Worm (Caenorhabditis elegans) whole organism, L1 larva: ENCODE results near the gene prp-18.

Experiments
- C04F5.9 ChIP-seq: sonication (generic microtip); optimal IDR thresholded peaks from 2 replicates; lab custom pipeline; 2016; ENCODE audit warnings: missing genetic modification characterization, missing compliant biosample characterization
- C16A3.4 ChIP-seq: fragments of 150-350 bp; optimal IDR thresholded peaks from 2 replicates; lab custom pipeline; 2014; ENCODE audit warnings: missing biosample characterization, missing genetic modification characterization
- F16B12.6 ChIP-seq: fragments of 150-350 bp; optimal IDR thresholded peaks from 2 replicates; lab custom pipeline; 2014; ENCODE audit warnings: missing biosample characterization, missing genetic modification characterization
- alr-1 ChIP-seq: fragments of 200-800 bp; sonication (Bioruptor generic); optimal IDR thresholded peaks from 2 replicates; lab custom pipeline; 2018; ENCODE audit warnings: borderline replicate concordance, mild to moderate bottlenecking, missing genetic modification characterization, missing compliant biosample characterization
- aly-2 ChIP-seq: fragments of 150-350 bp; optimal IDR thresholded peaks from 2 replicates; lab custom pipeline; 2014; ENCODE audit warnings: missing biosample characterization, missing genetic modification characterization
- ama-1 ChIP-seq: fragments of 150-350 bp; optimal IDR thresholded peaks from 2 replicates; lab custom pipeline; 2014
- ceh-63 ChIP-seq: fragments of 200-800 bp; sonication (Bioruptor generic); optimal IDR thresholded peaks from 2 replicates; lab custom pipeline; 2018; ENCODE audit warnings: mild to moderate bottlenecking, missing genetic modification characterization, missing compliant biosample characterization
- ceh-8 ChIP-seq: fragments of 200-800 bp; sonication (Bioruptor generic); optimal IDR thresholded peaks from 2 replicates; lab custom pipeline; 2018; ENCODE audit warnings: mild to moderate bottlenecking, missing genetic modification characterization, moderate library complexity, missing compliant biosample characterization
- ceh-82 ChIP-seq, 3 experiments: fragments of 150-350 bp in 1 of 3; sonication (generic microtip) in 2 of 3; optimal IDR thresholded peaks; 2 replicates each; lab custom pipeline; 2014 to 2017; ENCODE audit warnings: missing biosample characterization in 3 of 3, missing genetic modification characterization in 3 of 3
- ceh-88 ChIP-seq: fragments of 200-800 bp; sonication (Bioruptor generic); IDR thresholded peaks from 2 replicates; pipeline ENCODE4 v1.3.6; 2022; ENCODE audit warnings: missing genetic modification characterization, missing compliant biosample characterization
- ceh-90 ChIP-seq: sonication (generic microtip); optimal IDR thresholded peaks from 2 replicates; lab custom pipeline; 2016; ENCODE audit warnings: missing genetic modification characterization, missing compliant biosample characterization
- ces-1 ChIP-seq: fragments of 150-350 bp; optimal IDR thresholded peaks from 2 replicates; lab custom pipeline; 2014; ENCODE audit warnings: missing biosample characterization, missing genetic modification reagents, missing genetic modification characterization
- efl-1 ChIP-seq, 4 experiments: fragments of 150-350 bp; optimal IDR thresholded peaks in 3 of 4; peaks in 1 of 4; 1 replicate in 1 of 4; 2 replicates in 3 of 4; lab custom pipeline; 2014; ENCODE audit warnings: missing biosample characterization in 2 of 4, missing genetic modification characterization in 2 of 4, missing genetic modification reagents in 2 of 4
- egl-13 ChIP-seq: sonication (generic microtip); optimal IDR thresholded peaks from 2 replicates; lab custom pipeline; 2016; ENCODE audit warnings: missing genotype, missing genetic modification reagents, missing genetic modification characterization, missing compliant biosample characterization
- elt-2 ChIP-seq: sonication (generic microtip); optimal IDR thresholded peaks from 2 replicates; lab custom pipeline; 2016; ENCODE audit warnings: missing genetic modification characterization, mild to moderate bottlenecking, inconsistent platforms, missing compliant biosample characterization, missing genetic modification reagents
- elt-3 ChIP-seq, 6 experiments: fragments of 150-350 bp in 1 of 6; sonication (generic microtip); optimal IDR thresholded peaks; 2 replicates each; lab custom pipeline; 2017 to 2018; ENCODE audit warnings: missing biosample characterization in 6 of 6, missing genetic modification characterization in 6 of 6, inconsistent platforms in 1 of 6
- ets-5 ChIP-seq: fragments of 200-800 bp; sonication (Bioruptor generic); IDR thresholded peaks from 2 replicates; pipeline ENCODE4 v1.3.6; 2022; ENCODE audit warnings: missing genetic modification characterization, missing compliant biosample characterization
- fkh-10 ChIP-seq: sonication (generic microtip); optimal IDR thresholded peaks from 2 replicates; lab custom pipeline; 2017; ENCODE audit warnings: missing biosample characterization, missing genetic modification reagents, missing genetic modification characterization
- fkh-4 ChIP-seq: sonication (generic microtip); optimal IDR thresholded peaks from 2 replicates; lab custom pipeline; 2016; ENCODE audit warnings: missing compliant biosample characterization, missing genetic modification characterization, borderline replicate concordance
- fos-1 ChIP-seq: fragments of 150-350 bp; optimal IDR thresholded peaks from 2 replicates; lab custom pipeline; 2014; ENCODE audit warnings: missing biosample characterization, missing genetic modification characterization
- grh-1 ChIP-seq: fragments of 200-800 bp; sonication (Bioruptor generic); IDR thresholded peaks from 2 replicates; pipeline ENCODE4 v1.3.6; 2022; ENCODE audit warnings: missing genetic modification reagents, missing genetic modification characterization, missing compliant biosample characterization
- hlh-4 ChIP-seq: sonication (generic microtip); optimal IDR thresholded peaks from 2 replicates; lab custom pipeline; 2016; ENCODE audit warnings: mild to moderate bottlenecking, missing genetic modification characterization, missing compliant biosample characterization
- isw-1 ChIP-seq: fragments of 200-800 bp; sonication (Bioruptor generic); IDR thresholded peaks from 2 replicates; pipeline ENCODE4 v1.3.6; 2022; ENCODE audit warnings: missing genetic modification characterization, missing compliant biosample characterization
- jun-1 ChIP-seq: fragments of 150-350 bp; optimal IDR thresholded peaks from 2 replicates; lab custom pipeline; 2014; ENCODE audit warnings: missing biosample characterization, missing genetic modification reagents, missing genetic modification characterization
- lin-13 ChIP-seq: fragments of 150-350 bp; optimal IDR thresholded peaks from 2 replicates; lab custom pipeline; 2014; ENCODE audit warnings: missing biosample characterization, missing genetic modification reagents, missing genetic modification characterization
- lin-15B ChIP-seq: fragments of 150-350 bp; sonication (generic microtip); optimal IDR thresholded peaks from 3 replicates; lab custom pipeline; 2014; ENCODE audit warnings: missing biosample characterization, missing genetic modification characterization
- lir-3 ChIP-seq: sonication (generic microtip); optimal IDR thresholded peaks from 2 replicates; lab custom pipeline; 2016; ENCODE audit warnings: mild to moderate bottlenecking, missing genetic modification characterization, moderate library complexity, missing compliant biosample characterization; ENCODE audit not compliant: poor library complexity
- lsy-2 ChIP-seq, 2 experiments: fragments of 150-350 bp; optimal IDR thresholded peaks; 2 replicates each; lab custom pipeline; 2014; ENCODE audit warnings: missing biosample characterization in 2 of 2, missing genetic modification characterization in 2 of 2
- mef-2 ChIP-seq: fragments of 150-350 bp; optimal IDR thresholded peaks from 2 replicates; lab custom pipeline; 2014; ENCODE audit warnings: missing biosample characterization, missing genetic modification characterization
- nhr-11 ChIP-seq: fragments of 150-350 bp; optimal IDR thresholded peaks from 2 replicates; lab custom pipeline; 2014; ENCODE audit warnings: missing biosample characterization, missing genetic modification characterization
- nhr-12 ChIP-seq: sonication (generic microtip); optimal IDR thresholded peaks from 2 replicates; lab custom pipeline; 2017; ENCODE audit warnings: missing biosample characterization, missing genetic modification characterization
- nhr-20 ChIP-seq: sonication (generic microtip); optimal IDR thresholded peaks from 2 replicates; lab custom pipeline; 2016; ENCODE audit warnings: mild to moderate bottlenecking, missing genetic modification characterization, missing compliant biosample characterization
- nhr-237 ChIP-seq: fragments of 150-350 bp; optimal IDR thresholded peaks from 2 replicates; lab custom pipeline; 2014; ENCODE audit warnings: missing biosample characterization, missing genetic modification characterization
- nhr-28 ChIP-seq: fragments of 150-350 bp; optimal IDR thresholded peaks from 2 replicates; lab custom pipeline; 2014; ENCODE audit warnings: missing biosample characterization, missing genetic modification characterization
- nhr-47 ChIP-seq: sonication (generic microtip); optimal IDR thresholded peaks from 2 replicates; lab custom pipeline; 2016; ENCODE audit warnings: mild to moderate bottlenecking, missing genetic modification characterization, moderate library complexity, missing compliant biosample characterization
- nhr-71 ChIP-seq: sonication (generic microtip); optimal IDR thresholded peaks from 2 replicates; lab custom pipeline; 2016; ENCODE audit warnings: mild to moderate bottlenecking, missing genetic modification characterization, moderate library complexity, missing compliant biosample characterization
- nhr-76 ChIP-seq: sonication (generic microtip); optimal IDR thresholded peaks from 2 replicates; lab custom pipeline; 2017; ENCODE audit warnings: missing biosample characterization, missing genetic modification characterization
- nhr-77 ChIP-seq: fragments of 150-350 bp; optimal IDR thresholded peaks from 2 replicates; lab custom pipeline; 2014; ENCODE audit warnings: missing biosample characterization, missing genetic modification characterization
- nhr-85 ChIP-seq: sonication (generic microtip); peaks from one replicate; lab custom pipeline; 2016; ENCODE audit warnings: missing genetic modification characterization, inconsistent platforms, missing compliant biosample characterization
- nhr-90 ChIP-seq: sonication (generic microtip); optimal IDR thresholded peaks from 2 replicates; lab custom pipeline; 2016; ENCODE audit warnings: mild to moderate bottlenecking, missing genetic modification characterization, missing compliant biosample characterization; ENCODE audit not compliant: poor library complexity
- pax-3 ChIP-seq: fragments of 200-800 bp; sonication (Bioruptor generic); optimal IDR thresholded peaks from 2 replicates; lab custom pipeline; 2018; ENCODE audit warnings: mild to moderate bottlenecking, missing genetic modification characterization, moderate library complexity, missing compliant biosample characterization
- pqm-1 ChIP-seq: sonication (generic microtip); optimal IDR thresholded peaks from 3 replicates; lab custom pipeline; 2017; ENCODE audit warnings: missing biosample characterization, missing genetic modification characterization
- skn-1 ChIP-seq: fragments of 150-350 bp; optimal IDR thresholded peaks from 2 replicates; lab custom pipeline; 2014; ENCODE audit warnings: missing biosample characterization, missing genetic modification characterization
- sptf-1 ChIP-seq: fragments of 150-350 bp; optimal IDR thresholded peaks from 2 replicates; lab custom pipeline; 2014; ENCODE audit warnings: missing biosample characterization, missing genetic modification characterization
- sup-37 ChIP-seq: fragments of 200-800 bp; sonication (Bioruptor generic); optimal IDR thresholded peaks from 2 replicates; lab custom pipeline; 2018; ENCODE audit warnings: mild to moderate bottlenecking, missing genetic modification characterization, missing compliant biosample characterization
- swsn-7 ChIP-seq: sonication (generic microtip); optimal IDR thresholded peaks from 2 replicates; lab custom pipeline; 2016; ENCODE audit warnings: missing genetic modification characterization, missing compliant biosample characterization
- unc-130 ChIP-seq: fragments of 150-350 bp; optimal IDR thresholded peaks from 2 replicates; lab custom pipeline; 2017; ENCODE audit warnings: missing biosample characterization, missing genetic modification characterization, inconsistent platforms
- unc-30 ChIP-seq: sonication (generic microtip); optimal IDR thresholded peaks from 2 replicates; lab custom pipeline; 2017; ENCODE audit warnings: missing biosample characterization, missing genetic modification characterization
- unc-62 ChIP-seq: fragments of 150-350 bp; optimal IDR thresholded peaks from 2 replicates; lab custom pipeline; 2014; ENCODE audit warnings: missing biosample characterization, missing genetic modification reagents, missing genetic modification characterization
- unc-86 ChIP-seq: sonication (generic microtip); optimal IDR thresholded peaks from 2 replicates; lab custom pipeline; 2016; ENCODE audit warnings: missing genetic modification characterization, missing compliant biosample characterization
- unc-98 ChIP-seq: fragments of 200-800 bp; sonication (Bioruptor generic); IDR thresholded peaks from 2 replicates; pipeline ENCODE4 v1.3.6; 2022; ENCODE audit warnings: missing genetic modification characterization, missing compliant biosample characterization
- vab-15 ChIP-seq: sonication (generic microtip); optimal IDR thresholded peaks from 2 replicates; lab custom pipeline; 2017; ENCODE audit warnings: missing genotype, mild to moderate bottlenecking, missing genetic modification characterization, missing compliant biosample characterization
- xbp-1 ChIP-seq: sonication (generic microtip); optimal IDR thresholded peaks from 2 replicates; lab custom pipeline; 2016; ENCODE audit warnings: missing genetic modification characterization, missing compliant biosample characterization
- zip-4 ChIP-seq: fragments of 200-800 bp; sonication (Bioruptor generic); optimal IDR thresholded peaks from 2 replicates; lab custom pipeline; 2018; ENCODE audit warnings: mild to moderate bottlenecking, missing genetic modification characterization, moderate library complexity, missing compliant biosample characterization

prp-18 gene

ce11 chrIV:9884257-9884656 lies at the start of gene prp-18, which contains the start of gene mccc-1:
prp-18 (minus strand) TSS chrIV:9884383.
mccc-1 (plus strand) TSS chrIV:9884570.
- TF ChIP-seq ceh-63 (GFP tag; lab: Kevin White, UChicago) = no peak
- no peak for TF ChIP-seq F16B12.6 (tag; lab: Kevin White, UChicago)
- TF ChIP-seq sptf-1 (tag; lab: Kevin White, UChicago) = no peak
- no peak for TF ChIP-seq lin-13 (GFP tag; lab: Kevin White, UChicago)
- TF ChIP-seq ceh-82 (tag; optimal IDR thresholded peaks at IDR 0.05; lab: Kevin White, UChicago) = peak in 1 of 3 experiments; percentile 62
- TF ChIP-seq unc-130 (tag; lab: Kevin White, UChicago) = peak; percentile 9
- TF ChIP-seq ceh-8 (GFP tag; lab: Kevin White, UChicago) = no peak
- TF ChIP-seq nhr-90 = no peak
- TF ChIP-seq pax-3 (tag; lab: Kevin White, UChicago) = no peak
- no peak for TF ChIP-seq nhr-11 (tag; lab: Kevin White, UChicago)
- TF ChIP-seq ces-1 = no peak
- no peak for TF ChIP-seq nhr-76 (tag; lab: Kevin White, UChicago)
- TF ChIP-seq nhr-85 (tag; lab: Kevin White, UChicago) = peak; percentile 33
- TF ChIP-seq unc-62 (GFP tag; lab: Kevin White, UChicago) = no peak
- TF ChIP-seq pqm-1 (tag; lab: Kevin White, UChicago) = no peak
- TF ChIP-seq xbp-1 (tag; lab: Kevin White, UChicago) = peak; percentile 48
- TF ChIP-seq mef-2 = no peak
- no peak for TF ChIP-seq unc-30
- no peak for TF ChIP-seq nhr-12 (tag; lab: Kevin White, UChicago)
- TF ChIP-seq zip-4 (GFP tag; lab: Kevin White, UChicago) = no peak
- TF ChIP-seq vab-15 (tag; lab: Kevin White, UChicago) = no peak
- no peak for TF ChIP-seq nhr-237 (tag; lab: Kevin White, UChicago)
- TF ChIP-seq lin-15B = peak; percentile 56
- TF ChIP-seq nhr-71 = no peak
- peak; percentile 28 for TF ChIP-seq skn-1 (tag; lab: Kevin White, UChicago)
- peak; percentile 8 for TF ChIP-seq fkh-10 (GFP tag; lab: Kevin White, UChicago)
- TF ChIP-seq nhr-28 (tag; lab: Kevin White, UChicago) = no peak
- TF ChIP-seq swsn-7 (tag; lab: Kevin White, UChicago) = peak; percentile 33
- TF ChIP-seq unc-86 = peak; percentile 4
- no peak for TF ChIP-seq ceh-88 (GFP tag; lab: Robert Waterston, UW)
- no peak for TF ChIP-seq nhr-47 (tag; lab: Kevin White, UChicago)
- no peak for TF ChIP-seq ceh-90 (tag; lab: Kevin White, UChicago)
- TF ChIP-seq hlh-4 (tag; lab: Kevin White, UChicago) = no peak
- no peak for TF ChIP-seq ama-1
- no peak for TF ChIP-seq elt-2
- peak; percentile 62 for TF ChIP-seq C16A3.4 (tag; lab: Kevin White, UChicago)
- no peak for TF ChIP-seq aly-2 (tag; lab: Kevin White, UChicago)
- no peak for TF ChIP-seq sup-37
- TF ChIP-seq efl-1 (optimal IDR thresholded peaks at IDR 0.05; lab: Kevin White, UChicago) = peak; percentile 67 to 70
- peak; percentile 64 to 91 for TF ChIP-seq efl-1 (GFP tag; optimal IDR thresholded peaks at IDR 0.05 in 1 of 2; lab: Kevin White, UChicago)
- TF ChIP-seq fos-1 = no peak
- no peak for TF ChIP-seq jun-1 (tag; lab: Kevin White, UChicago)
- peak in 1 of 2 experiments; percentile 57 for TF ChIP-seq lsy-2 (tag; optimal IDR thresholded peaks at IDR 0.05; lab: Kevin White, UChicago)
- no peak for TF ChIP-seq lir-3 (tag; lab: Kevin White, UChicago)
- TF ChIP-seq grh-1 (GFP tag; lab: Robert Waterston, UW) = no peak
- TF ChIP-seq C04F5.9 (tag; lab: Kevin White, UChicago) = no peak
- no peak for TF ChIP-seq fkh-4 (tag; lab: Kevin White, UChicago)
- no peak for TF ChIP-seq alr-1
- no peak for TF ChIP-seq ets-5 (GFP tag; lab: Robert Waterston, UW)
- TF ChIP-seq elt-3 (tag; optimal IDR thresholded peaks at IDR 0.05; lab: Kevin White, UChicago) = no peak
- TF ChIP-seq unc-98 (GFP tag; lab: Robert Waterston, UW) = no peak
- no peak for TF ChIP-seq nhr-20
- no peak for TF ChIP-seq egl-13 (tag; lab: Kevin White, UChicago)
- TF ChIP-seq nhr-77 (tag; lab: Kevin White, UChicago) = no peak
- TF ChIP-seq isw-1 (GFP tag; lab: Robert Waterston, UW) = peak; percentile 36
